Fruit fly (Drosophila melanogaster) whole organism, embryonic: Measurements from ENCODE around the gene unc-119.

Experiments used
- CG10147 ChIP-seq: fragments of 200-800 bp; sonication (Bioruptor generic); optimal IDR thresholded peaks from 2 replicates; lab custom pipeline; 2019; ENCODE audit warnings: missing biosample characterization, mild to moderate bottlenecking, missing genetic modification characterization, moderate library complexity
- CG11398 ChIP-seq: fragments of 200-800 bp; sonication (Bioruptor generic); optimal IDR thresholded peaks from 2 replicates; lab custom pipeline; 2016; ENCODE audit warnings: missing biosample characterization, missing genetic modification characterization
- CG12219 ChIP-seq: fragments of 200-800 bp; sonication (Bioruptor generic); optimal IDR thresholded peaks from 3 replicates; lab custom pipeline; 2018; ENCODE audit warnings: missing biosample characterization, mild to moderate bottlenecking, missing genetic modification characterization
- CG14050 ChIP-seq: fragments of 200-800 bp; sonication (Bioruptor generic); IDR thresholded peaks from 3 replicates; pipeline ENCODE4 v1.3.6; 2022; ENCODE audit warnings: missing biosample characterization, missing genetic modification characterization
- CG18011 ChIP-seq: fragments of 200-800 bp; sonication (Bioruptor generic); optimal IDR thresholded peaks from 2 replicates; lab custom pipeline; 2017; ENCODE audit warnings: missing biosample characterization, missing genetic modification characterization, mild to moderate bottlenecking, moderate library complexity, missing genotype
- CG2889 ChIP-seq: fragments of 200-800 bp; sonication (Bioruptor generic); IDR thresholded peaks from 3 replicates; pipeline ENCODE4 v1.3.6; 2022; ENCODE audit warnings: missing biosample characterization, missing genetic modification characterization
- CG31388 ChIP-seq: fragments of 200-800 bp; sonication (Bioruptor generic); optimal IDR thresholded peaks from 2 replicates; lab custom pipeline; 2016; ENCODE audit warnings: missing biosample characterization, missing genetic modification characterization
- CG32532 ChIP-seq: fragments of 200-800 bp; sonication (Bioruptor generic); IDR thresholded peaks from 2 replicates; pipeline ENCODE4 v1.3.6; 2022; ENCODE audit warnings: missing biosample characterization, missing genetic modification characterization
- CG33213 ChIP-seq: fragments of 200-800 bp; sonication (Bioruptor generic); optimal IDR thresholded peaks from 3 replicates; lab custom pipeline; 2016; ENCODE audit warnings: missing biosample characterization, missing genetic modification characterization
- CG34224 ChIP-seq: fragments of 200-800 bp; sonication (Bioruptor generic); IDR thresholded peaks from 3 replicates; pipeline ENCODE4 v1.3.6; 2022; ENCODE audit warnings: missing biosample characterization, missing genetic modification characterization; ENCODE audit not compliant: partially characterized antibody
- CG3726 ChIP-seq: fragments of 200-800 bp; sonication (Bioruptor generic); IDR thresholded peaks from 3 replicates; pipeline ENCODE4, ENCODE4 v1.3.6; 2022; ENCODE audit warnings: missing biosample characterization, missing genetic modification characterization
- CG4282 ChIP-seq: fragments of 200-800 bp; sonication (Bioruptor generic); optimal IDR thresholded peaks from 2 replicates; lab custom pipeline; 2016; ENCODE audit warnings: missing biosample characterization, missing genetic modification characterization
- CG7556 ChIP-seq: fragments of 200-800 bp; sonication (Bioruptor generic); optimal IDR thresholded peaks from 2 replicates; lab custom pipeline; 2017; ENCODE audit warnings: missing biosample characterization, mild to moderate bottlenecking, missing genetic modification characterization
- CG8388 ChIP-seq: fragments of 200-800 bp; sonication (Bioruptor generic); optimal IDR thresholded peaks from 2 replicates; lab custom pipeline; 2019; ENCODE audit warnings: missing biosample characterization, mild to moderate bottlenecking, missing genetic modification characterization, moderate library complexity
- CG8924 ChIP-seq: fragments of 200-800 bp; optimal IDR thresholded peaks from 3 replicates; lab custom pipeline; 2019; ENCODE audit warnings: missing biosample characterization, mild to moderate bottlenecking, missing genetic modification characterization, moderate library complexity
- CG9727 ChIP-seq: fragments of 200-800 bp; sonication (Bioruptor generic); optimal IDR thresholded peaks from 3 replicates; lab custom pipeline; 2017; ENCODE audit warnings: missing biosample characterization, mild to moderate bottlenecking, missing genetic modification characterization
- CG9817 ChIP-seq: fragments of 200-800 bp; sonication (Bioruptor generic); optimal IDR thresholded peaks from 2 replicates; lab custom pipeline; 2018; ENCODE audit warnings: missing biosample characterization, mild to moderate bottlenecking, missing genetic modification characterization, moderate library complexity
- D ChIP-seq, 2 experiments: fragments of 200-800 bp in 1 of 2; fragments of >200 bp in 1 of 2; sonication (Bioruptor generic) in 1 of 2; optimal IDR thresholded peaks; 2 replicates in 1 of 2; 3 replicates in 1 of 2; lab custom pipeline; 2017; ENCODE audit warnings: mild to moderate bottlenecking in 1 of 2, missing biosample characterization in 1 of 2, missing genetic modification characterization in 1 of 2, missing genetic modification reagents in 1 of 2
- Dad ChIP-seq: fragments of 200-800 bp; sonication (Bioruptor generic); optimal IDR thresholded peaks from 3 replicates; lab custom pipeline; 2016; ENCODE audit warnings: missing biosample characterization, missing genetic modification characterization
- E2f2 ChIP-seq: fragments of 200-800 bp; sonication (Bioruptor generic); IDR thresholded peaks from 2 replicates; pipeline ENCODE4 v1.3.6; 2022; ENCODE audit warnings: missing biosample characterization, missing genetic modification characterization
- Fer2 ChIP-seq: fragments of 200-800 bp; sonication (Bioruptor generic); optimal IDR thresholded peaks from 2 replicates; lab custom pipeline; 2018; ENCODE audit warnings: missing biosample characterization, mild to moderate bottlenecking, missing genetic modification characterization, moderate library complexity
- Fer3 ChIP-seq: fragments of 200-800 bp; sonication (Bioruptor generic); optimal IDR thresholded peaks from 2 replicates; lab custom pipeline; 2018; ENCODE audit warnings: missing biosample characterization, mild to moderate bottlenecking, missing genetic modification characterization, moderate library complexity
- Hr3 ChIP-seq: fragments of 200-800 bp; sonication (Bioruptor generic); optimal IDR thresholded peaks from 3 replicates; lab custom pipeline; 2016; ENCODE audit warnings: missing biosample characterization, missing genetic modification characterization
- Hsf ChIP-seq: fragments of 200-800 bp; sonication (Bioruptor generic); optimal IDR thresholded peaks from 3 replicates; lab custom pipeline; 2016; ENCODE audit warnings: missing biosample characterization, missing genetic modification characterization
- Max ChIP-seq: fragments of 200-800 bp; sonication (Bioruptor generic); optimal IDR thresholded peaks from 2 replicates; lab custom pipeline; 2016; ENCODE audit warnings: missing biosample characterization, mild to moderate bottlenecking, missing genetic modification characterization
- Med ChIP-seq: fragments of 200-800 bp; sonication (Bioruptor generic); peaks from one replicate; lab custom pipeline; 2016; ENCODE audit warnings: missing biosample characterization, missing genetic modification characterization, mild to moderate bottlenecking, inconsistent platforms, moderate library complexity
- Nf-YC ChIP-seq: fragments of 200-800 bp; optimal IDR thresholded peaks from 3 replicates; lab custom pipeline; 2019; ENCODE audit warnings: missing biosample characterization, mild to moderate bottlenecking, missing genetic modification characterization, moderate library complexity
- Oli ChIP-seq: fragments of 200-800 bp; sonication (Bioruptor generic); optimal IDR thresholded peaks from 2 replicates; lab custom pipeline; 2018; ENCODE audit warnings: missing biosample characterization, mild to moderate bottlenecking, missing genetic modification characterization, moderate library complexity
- Poxn ChIP-seq: fragments of 200-800 bp; sonication (Bioruptor generic); IDR thresholded peaks from 2 replicates; pipeline ENCODE4 v1.3.6; 2022; ENCODE audit warnings: missing biosample characterization, missing genetic modification characterization
- Sox100B ChIP-seq: fragments of 200-800 bp; sonication (Bioruptor generic); optimal IDR thresholded peaks from 3 replicates; lab custom pipeline; 2018; ENCODE audit warnings: missing biosample characterization, mild to moderate bottlenecking, missing genetic modification characterization
- TFAM ChIP-seq: fragments of 200-800 bp; sonication (Bioruptor generic); optimal IDR thresholded peaks from 2 replicates; lab custom pipeline; 2017; ENCODE audit warnings: missing biosample characterization, missing genetic modification characterization, inconsistent platforms
- al ChIP-seq: fragments of 200-800 bp; sonication (Bioruptor generic); IDR thresholded peaks from 2 replicates; pipeline ENCODE4 v1.3.6; 2022; ENCODE audit warnings: missing biosample characterization, missing genetic modification characterization
- br ChIP-seq: fragments of >200 bp; optimal IDR thresholded peaks from 2 replicates; lab custom pipeline; 2017
- cg ChIP-seq: fragments of 200-800 bp; sonication (Bioruptor generic); optimal IDR thresholded peaks from 3 replicates; lab custom pipeline; 2019; ENCODE audit warnings: missing biosample characterization, mild to moderate bottlenecking, missing genetic modification characterization, moderate library complexity
- crol ChIP-seq: fragments of 200-800 bp; sonication (Bioruptor generic); IDR thresholded peaks from 2 replicates; pipeline ENCODE4 v1.3.6; 2022; ENCODE audit warnings: missing biosample characterization, missing genetic modification characterization
- crp ChIP-seq, 2 experiments: fragments of 200-800 bp; sonication (Bioruptor generic); optimal IDR thresholded peaks; 2 replicates in 1 of 2; 3 replicates in 1 of 2; lab custom pipeline; 2017; ENCODE audit warnings: missing biosample characterization in 2 of 2, missing genetic modification characterization in 2 of 2, mild to moderate bottlenecking in 1 of 2, moderate library complexity in 1 of 2
- exex ChIP-seq: fragments of 200-800 bp; sonication (Bioruptor generic); optimal IDR thresholded peaks from 4 replicates; lab custom pipeline; 2018; ENCODE audit warnings: missing biosample characterization, mild to moderate bottlenecking, missing genetic modification characterization, moderate library complexity
- hth ChIP-seq: fragments of >200 bp; optimal IDR thresholded peaks from 2 replicates; lab custom pipeline; 2017; ENCODE audit warnings: inconsistent platforms
- jigr1 ChIP-seq: fragments of 200-800 bp; sonication (Bioruptor generic); IDR thresholded peaks from 3 replicates; pipeline ENCODE4 v1.3.6; 2022; ENCODE audit warnings: missing biosample characterization, missing genetic modification characterization
- lov ChIP-seq, 2 experiments: fragments of 200-800 bp in 1 of 2; fragments of >200 bp in 1 of 2; sonication (Bioruptor generic) in 1 of 2; IDR thresholded peaks in 1 of 2; optimal IDR thresholded peaks in 1 of 2; 2 replicates in 1 of 2; 3 replicates in 1 of 2; pipeline versions ENCODE4 v1.3.6 to Lab custom; 2017 to 2022; ENCODE audit warnings: missing biosample characterization in 1 of 2, missing genetic modification characterization in 1 of 2
- oc ChIP-seq: fragments of 200-800 bp; sonication (Bioruptor generic); optimal IDR thresholded peaks from 2 replicates; lab custom pipeline; 2018; ENCODE audit warnings: missing biosample characterization, mild to moderate bottlenecking, missing genetic modification characterization, moderate library complexity
- otp ChIP-seq: fragments of 200-800 bp; sonication (Bioruptor generic); IDR thresholded peaks from 3 replicates; pipeline ENCODE4, ENCODE4 v1.3.6; 2022; ENCODE audit warnings: missing biosample characterization, missing genetic modification characterization
- pita ChIP-seq: fragments of 200-800 bp; sonication (Bioruptor generic); optimal IDR thresholded peaks from 2 replicates; lab custom pipeline; 2017; ENCODE audit warnings: missing biosample characterization, mild to moderate bottlenecking, missing genetic modification characterization
- sd ChIP-seq: fragments of 200-800 bp; sonication (Bioruptor generic); optimal IDR thresholded peaks from 3 replicates; lab custom pipeline; 2018; ENCODE audit warnings: missing biosample characterization, mild to moderate bottlenecking, missing genetic modification characterization, moderate library complexity
- sim ChIP-seq: fragments of 200-800 bp; sonication (Bioruptor generic); IDR thresholded peaks from 2 replicates; pipeline ENCODE4 v1.3.6; 2022; ENCODE audit warnings: missing biosample characterization, missing genetic modification characterization
- sqz ChIP-seq: fragments of 200-800 bp; sonication (Bioruptor generic); optimal IDR thresholded peaks from 3 replicates; lab custom pipeline; 2018; ENCODE audit warnings: missing biosample characterization, mild to moderate bottlenecking, missing genetic modification characterization
- ssp ChIP-seq: fragments of 200-800 bp; sonication (Bioruptor generic); IDR thresholded peaks from 2 replicates; pipeline ENCODE4 v1.3.6; 2022; ENCODE audit warnings: missing biosample characterization, missing genetic modification characterization
- tx ChIP-seq: fragments of 200-800 bp; sonication (Bioruptor generic); optimal IDR thresholded peaks from 2 replicates; lab custom pipeline; 2016; ENCODE audit warnings: missing biosample characterization, missing genetic modification characterization
- wdn ChIP-seq: fragments of 200-800 bp; sonication (Bioruptor generic); IDR thresholded peaks from 2 replicates; pipeline ENCODE4 v1.3.6; 2022; ENCODE audit warnings: missing biosample characterization, missing genetic modification characterization
- wor ChIP-seq: fragments of 200-800 bp; sonication (Bioruptor generic); IDR thresholded peaks from 2 replicates; pipeline ENCODE4 v1.3.6; 2022; ENCODE audit warnings: missing biosample characterization, missing genetic modification characterization
- zen ChIP-seq: fragments of 200-800 bp; sonication (Bioruptor generic); optimal IDR thresholded peaks from 3 replicates; lab custom pipeline; 2018; ENCODE audit warnings: missing biosample characterization, mild to moderate bottlenecking, missing genetic modification characterization, moderate library complexity

Gene unc-119

dm6 chrX:7277038-7277437 lies 14.1 kb downstream of the unc-119 start:
- TF ChIP-seq Poxn (GFP tag; lab: Robert Waterston, UW): no peak
- peak; percentile 24 for TF ChIP-seq CG11398 (GFP tag; lab: Kevin White, UChicago)
- peak; percentile 42 for TF ChIP-seq CG9817
- TF ChIP-seq exex (tag; lab: Kevin White, UChicago): no peak
- peak; percentile 26 for TF ChIP-seq CG10147 (GFP tag; lab: Kevin White, UChicago)
- no peak for TF ChIP-seq wdn (GFP tag; lab: Robert Waterston, UW)
- TF ChIP-seq Hsf (GFP tag; lab: Kevin White, UChicago): peak; percentile 68
- no peak for TF ChIP-seq al (GFP tag; lab: Robert Waterston, UW)
- TF ChIP-seq CG14050 (GFP tag; lab: Robert Waterston, UW): no peak
- peak; percentile 72 for TF ChIP-seq CG7556
- peak; percentile 23 for TF ChIP-seq Hr3 (GFP tag; lab: Kevin White, UChicago)
- TF ChIP-seq ssp (GFP tag; lab: Robert Waterston, UW): no peak
- no peak for TF ChIP-seq sd (tag; lab: Kevin White, UChicago)
- no peak for TF ChIP-seq D (optimal IDR thresholded peaks at IDR 0.05; lab: Kevin White, UChicago)
- TF ChIP-seq D (GFP tag; optimal IDR thresholded peaks at IDR 0.05; lab: Kevin White, UChicago): peak; percentile 77
- TF ChIP-seq CG9727 (GFP tag; lab: Kevin White, UChicago): peak; percentile 89
- 0 out of 3 replicates have a peak, but pooled peaks have one; percentile 34 for TF ChIP-seq CG3726 (GFP tag; lab: Robert Waterston, UW)
- peak; percentile 5 for TF ChIP-seq cg (GFP tag; lab: Kevin White, UChicago)
- TF ChIP-seq CG33213: peak; percentile 47
- TF ChIP-seq Fer2 (tag; lab: Kevin White, UChicago): no peak
- peak; percentile 48; the same call in 1 of the 3 replicates for TF ChIP-seq otp (GFP tag; lab: Robert Waterston, UW)
- no peak for TF ChIP-seq Nf-YC (tag; lab: Kevin White, UChicago)
- peak; percentile 28 for TF ChIP-seq Dad
- peak; percentile 72 for TF ChIP-seq sim (GFP tag; lab: Robert Waterston, UW)
- TF ChIP-seq CG32532: no peak; the same call in 1 of the 2 replicates
- peak; percentile 84 for TF ChIP-seq Med (GFP tag; lab: Kevin White, UChicago)
- TF ChIP-seq CG4282 (GFP tag; lab: Kevin White, UChicago): no peak
- no peak for TF ChIP-seq CG31388 (GFP tag; lab: Kevin White, UChicago)
- TF ChIP-seq pita (GFP tag; lab: Kevin White, UChicago): no peak
- peak; percentile 43 for TF ChIP-seq Sox100B (GFP tag; lab: Kevin White, UChicago)
- no peak for TF ChIP-seq crol
- 0 out of 2 replicates have a peak, but pooled peaks have one; percentile 26 for TF ChIP-seq wor (GFP tag; lab: Robert Waterston, UW)
- no peak for TF ChIP-seq tx
- TF ChIP-seq Oli (tag; lab: Kevin White, UChicago): peak; percentile 61
- peak; percentile 52 for TF ChIP-seq oc (tag; lab: Kevin White, UChicago)
- no peak for TF ChIP-seq CG34224 (GFP tag; lab: Robert Waterston, UW)
- TF ChIP-seq jigr1 (GFP tag; lab: Robert Waterston, UW): no peak
- peak; percentile 93 for TF ChIP-seq zen (tag; lab: Kevin White, UChicago)
- TF ChIP-seq sqz (GFP tag; lab: Kevin White, UChicago): peak; percentile 52
- TF ChIP-seq Fer3: peak; percentile 50
- peak; percentile 43 for TF ChIP-seq CG12219 (GFP tag; lab: Kevin White, UChicago)
- no peak for TF ChIP-seq hth
- TF ChIP-seq CG2889 (GFP tag; lab: Robert Waterston, UW): no peak
- peak; percentile 36 for TF ChIP-seq Max (GFP tag; lab: Kevin White, UChicago)
- no peak for TF ChIP-seq lov (optimal IDR thresholded peaks at IDR 0.05; lab: Kevin White, UChicago)
- TF ChIP-seq lov (GFP tag; IDR thresholded peaks at IDR 0.05; lab: Robert Waterston, UW): peak; percentile 65; the same call in 1 of the 3 replicates
- TF ChIP-seq CG8924: peak; percentile 73
- TF ChIP-seq br (lab: Kevin White, UChicago): no peak
- peak; percentile 72 for TF ChIP-seq CG8388
- no peak for TF ChIP-seq E2f2 (GFP tag; lab: Robert Waterston, UW)
- TF ChIP-seq CG18011 (GFP tag; lab: Kevin White, UChicago): no peak
- no peak for TF ChIP-seq crp (GFP tag; optimal IDR thresholded peaks at IDR 0.05; lab: Kevin White, UChicago)
- TF ChIP-seq TFAM: no peak
